Worm (Caenorhabditis elegans) whole organism, L2 larva: ENCODE data around the gene tdpo-1.

Experiments
- C34F6.9 ChIP-seq: fragments of 150-350 bp; optimal IDR thresholded peaks from 2 replicates; lab custom pipeline; 2014; ENCODE audit warnings: missing biosample characterization, missing genetic modification characterization
- F13H6.1 ChIP-seq: sonication (generic microtip); optimal IDR thresholded peaks from 2 replicates; lab custom pipeline; 2016; ENCODE audit warnings: missing genetic modification characterization, missing compliant biosample characterization
- R02D3.7 ChIP-seq: fragments of 150-350 bp; optimal IDR thresholded peaks from 2 replicates; lab custom pipeline; 2014; ENCODE audit warnings: missing biosample characterization, missing genetic modification characterization
- ZK546.5 ChIP-seq: sonication (generic microtip); optimal IDR thresholded peaks from 2 replicates; lab custom pipeline; 2017; ENCODE audit warnings: missing biosample characterization, missing genetic modification characterization
- aly-2 ChIP-seq: fragments of 150-350 bp; optimal IDR thresholded peaks from 2 replicates; lab custom pipeline; 2014; ENCODE audit warnings: missing biosample characterization, missing genetic modification characterization
- ama-1 ChIP-seq: fragments of 150-350 bp; optimal IDR thresholded peaks from 2 replicates; lab custom pipeline; 2018; ENCODE audit warnings: inconsistent platforms
- blmp-1 ChIP-seq: sonication (generic microtip); optimal IDR thresholded peaks from 2 replicates; lab custom pipeline; 2017; ENCODE audit warnings: missing genetic modification characterization, mild to moderate bottlenecking, missing compliant biosample characterization, antibody characterized with exemption, moderate library complexity; ENCODE audit not compliant: insufficient read depth
- ceh-82 ChIP-seq: fragments of 150-350 bp; optimal IDR thresholded peaks from 2 replicates; lab custom pipeline; 2014; ENCODE audit warnings: missing biosample characterization, missing genetic modification characterization
- crh-2 ChIP-seq: sonication (generic microtip); optimal IDR thresholded peaks from 2 replicates; lab custom pipeline; 2017; ENCODE audit warnings: missing biosample characterization, missing genetic modification characterization
- dmd-4 ChIP-seq: sonication (generic microtip); optimal IDR thresholded peaks from 2 replicates; lab custom pipeline; 2017; ENCODE audit warnings: missing biosample characterization, missing genetic modification characterization
- egl-27 ChIP-seq: sonication (generic microtip); optimal IDR thresholded peaks from 3 replicates; lab custom pipeline; 2017; ENCODE audit warnings: missing biosample characterization, missing genetic modification reagents, missing genetic modification characterization
- elt-3 ChIP-seq: sonication (generic microtip); optimal IDR thresholded peaks from 2 replicates; lab custom pipeline; 2017; ENCODE audit warnings: missing biosample characterization, missing genetic modification characterization
- fos-1 ChIP-seq: fragments of 150-350 bp; optimal IDR thresholded peaks from 2 replicates; lab custom pipeline; 2014; ENCODE audit warnings: missing biosample characterization, missing genetic modification characterization
- gmeb-1 ChIP-seq: fragments of 150-350 bp; optimal IDR thresholded peaks from 2 replicates; lab custom pipeline; 2014; ENCODE audit warnings: missing biosample characterization, missing genetic modification characterization
- lin-11 ChIP-seq: fragments of 150-350 bp; sonication (generic microtip); optimal IDR thresholded peaks from 2 replicates; lab custom pipeline; 2014; ENCODE audit warnings: missing biosample characterization, missing genetic modification characterization, inconsistent platforms, mixed read lengths
- lin-13 ChIP-seq: fragments of 150-350 bp; optimal IDR thresholded peaks from 2 replicates; lab custom pipeline; 2014; ENCODE audit warnings: missing biosample characterization, missing genetic modification reagents, missing genetic modification characterization
- lsy-2 ChIP-seq, 2 experiments: fragments of 150-350 bp in 1 of 2; sonication (generic microtip) in 1 of 2; optimal IDR thresholded peaks; 2 replicates each; lab custom pipeline; 2014 to 2017; ENCODE audit warnings: missing biosample characterization in 2 of 2, missing genetic modification characterization in 2 of 2
- mdl-1 ChIP-seq, 2 experiments: fragments of 150-350 bp in 1 of 2; sonication (generic microtip) in 1 of 2; optimal IDR thresholded peaks; 2 replicates each; lab custom pipeline; 2017; ENCODE audit warnings: missing biosample characterization in 2 of 2, missing genetic modification characterization in 2 of 2
- nhr-10 ChIP-seq: sonication (generic microtip); optimal IDR thresholded peaks from 2 replicates; lab custom pipeline; 2017; ENCODE audit warnings: missing biosample characterization, missing genetic modification characterization
- nhr-11 ChIP-seq: fragments of 150-350 bp; optimal IDR thresholded peaks from 2 replicates; lab custom pipeline; 2014; ENCODE audit warnings: missing biosample characterization, missing genetic modification characterization
- nhr-129 ChIP-seq: fragments of 150-350 bp; optimal IDR thresholded peaks from 2 replicates; lab custom pipeline; 2014; ENCODE audit warnings: missing biosample characterization, missing genetic modification characterization
- nhr-21 ChIP-seq: fragments of 150-350 bp; optimal IDR thresholded peaks from 2 replicates; lab custom pipeline; 2014; ENCODE audit warnings: missing biosample characterization, missing genetic modification characterization
- nhr-237 ChIP-seq: fragments of 150-350 bp; optimal IDR thresholded peaks from 2 replicates; lab custom pipeline; 2014; ENCODE audit warnings: missing biosample characterization, missing genetic modification characterization
- nhr-25 ChIP-seq: fragments of 150-350 bp; sonication (generic microtip); optimal IDR thresholded peaks from 3 replicates; lab custom pipeline; 2014; ENCODE audit warnings: missing biosample characterization, missing genetic modification characterization
- nhr-6 ChIP-seq: fragments of 150-350 bp; optimal IDR thresholded peaks from 2 replicates; lab custom pipeline; 2014; ENCODE audit warnings: missing biosample characterization, missing genetic modification characterization
- peb-1 ChIP-seq: fragments of 150-350 bp; optimal IDR thresholded peaks from 2 replicates; lab custom pipeline; 2014; ENCODE audit warnings: missing biosample characterization, missing genetic modification characterization
- sem-4 ChIP-seq: fragments of 150-350 bp; optimal IDR thresholded peaks from 2 replicates; lab custom pipeline; 2014; ENCODE audit warnings: missing biosample characterization, missing genetic modification reagents, missing genetic modification characterization
- skn-1 ChIP-seq: sonication (generic microtip); optimal IDR thresholded peaks from 2 replicates; lab custom pipeline; 2017; ENCODE audit warnings: missing biosample characterization, missing genetic modification characterization
- sma-3 ChIP-seq: sonication (generic microtip); optimal IDR thresholded peaks from 2 replicates; lab custom pipeline; 2016; ENCODE audit warnings: missing genetic modification reagents, missing genetic modification characterization, missing compliant biosample characterization
- sma-9 ChIP-seq, 2 experiments: fragments of 150-350 bp in 1 of 2; sonication (generic microtip) in 1 of 2; optimal IDR thresholded peaks; 2 replicates each; lab custom pipeline; 2014 to 2016; ENCODE audit warnings: missing genetic modification characterization in 2 of 2, mild to moderate bottlenecking in 1 of 2, missing biosample characterization in 1 of 2, missing compliant biosample characterization in 1 of 2, missing genetic modification reagents in 1 of 2, moderate library complexity in 1 of 2
- unc-39 ChIP-seq: fragments of 150-350 bp; optimal IDR thresholded peaks from 2 replicates; lab custom pipeline; 2014; ENCODE audit warnings: missing biosample characterization, missing genetic modification characterization
- unc-55 ChIP-seq: fragments of 150-350 bp; sonication (generic microtip); optimal IDR thresholded peaks from 3 replicates; lab custom pipeline; 2014; ENCODE audit warnings: missing biosample characterization, missing genetic modification reagents, missing genetic modification characterization
- ztf-11 ChIP-seq: sonication (generic microtip); optimal IDR thresholded peaks from 2 replicates; lab custom pipeline; 2017; ENCODE audit warnings: missing biosample characterization, missing genetic modification characterization
- ztf-4 ChIP-seq: fragments of 150-350 bp; optimal IDR thresholded peaks from 2 replicates; lab custom pipeline; 2014; ENCODE audit warnings: missing biosample characterization, missing genetic modification characterization

tdpo-1 gene

DNA sequence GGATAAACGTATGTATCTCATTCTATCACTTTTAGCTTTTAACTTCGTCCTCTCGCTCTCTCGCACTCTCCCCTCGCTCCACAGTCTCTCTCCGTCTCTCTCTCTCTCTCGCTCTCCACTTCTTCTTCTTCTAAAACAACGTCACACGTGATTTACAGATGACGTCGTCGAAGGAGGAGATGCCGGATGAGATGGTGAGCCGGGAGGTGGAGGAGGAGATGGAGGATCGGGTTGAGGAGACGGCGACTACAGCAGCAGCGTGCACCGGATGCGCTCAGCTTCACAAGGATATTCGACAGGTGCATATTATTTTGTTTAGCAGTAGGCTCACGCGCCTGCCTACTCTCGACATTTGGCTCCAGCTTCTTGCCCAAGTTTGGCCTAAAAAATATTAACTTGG, 41.8 kb upstream of the tdpo-1 start, which contains the start of gene elt-6:
Gene elt-6, plus strand, starts transcription at position 159 of the 400 bp plus-strand sequence.
- no peak for TF ChIP-seq ama-1 (lab: Kevin White, UChicago)
- peak; percentile 6 for TF ChIP-seq unc-55 (GFP tag; lab: Kevin White, UChicago)
- TF ChIP-seq, all 48 proteins: peak for 1

DNA sequence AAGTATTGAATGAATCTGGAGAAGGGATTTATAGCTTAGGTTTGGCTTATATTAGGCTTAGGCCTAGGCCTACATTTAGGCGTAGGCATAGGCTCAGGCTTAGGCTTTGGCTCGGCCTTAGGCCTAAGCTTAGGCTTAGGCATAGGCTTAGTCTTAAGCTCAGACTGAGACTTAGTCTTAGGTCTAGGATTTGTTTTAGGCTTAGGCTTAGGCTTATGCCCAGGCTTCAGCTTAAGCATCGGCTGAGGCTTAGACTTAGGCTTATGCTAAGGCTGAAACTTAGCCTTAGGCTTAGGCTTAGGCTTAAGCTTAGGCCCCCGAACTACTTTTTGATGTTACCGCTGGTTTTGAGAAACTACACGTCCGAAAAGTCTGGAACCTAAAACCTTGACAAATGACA, 39.1 kb upstream of the tdpo-1 start:
- no peak for TF ChIP-seq nhr-10
- no peak for TF ChIP-seq aly-2 (tag; lab: Kevin White, UChicago)
- no peak for TF ChIP-seq dmd-4

DNA sequence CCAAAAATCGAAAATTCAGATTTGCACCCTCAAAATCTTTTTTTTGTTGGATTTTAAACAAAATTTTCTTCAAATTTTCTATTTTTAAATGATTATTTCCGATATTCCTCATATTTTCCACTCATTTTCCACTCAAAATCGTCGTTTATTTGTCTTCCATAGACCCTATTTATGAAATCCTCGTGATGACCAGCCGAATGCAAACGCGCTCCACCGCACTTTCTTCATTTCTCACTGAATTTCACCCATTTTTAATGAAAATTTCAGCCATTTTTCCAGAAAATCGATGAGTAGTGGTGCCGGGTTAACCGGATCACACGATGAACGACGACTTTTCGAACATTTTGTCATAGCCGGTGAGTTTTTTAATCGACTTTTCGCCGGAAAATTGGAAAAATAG, 35.9 kb upstream of the tdpo-1 start, which contains the start of gene denn-4:
Gene denn-4, plus strand, starts transcription at position 280 of the 400 bp plus-strand sequence.
- no peak for TF ChIP-seq skn-1 (tag; lab: Kevin White, UChicago)
- no peak for TF ChIP-seq nhr-25 (tag; lab: Kevin White, UChicago)
- no peak for TF ChIP-seq lin-11 (tag; lab: Kevin White, UChicago)
- no peak for TF ChIP-seq ceh-82
- no peak for TF ChIP-seq mdl-1 (tag; optimal IDR thresholded peaks at IDR 0.05; lab: Kevin White, UChicago)
- TF ChIP-seq F13H6.1 = no peak
- TF ChIP-seq fos-1 (tag; lab: Kevin White, UChicago) = no peak
- no peak for TF ChIP-seq ZK546.5 (tag; lab: Kevin White, UChicago)
- peak; percentile 29 for TF ChIP-seq C34F6.9 (tag; lab: Kevin White, UChicago)
- TF ChIP-seq unc-55 (GFP tag; lab: Kevin White, UChicago) = peak; percentile 25
- TF ChIP-seq dmd-4 = no peak
- TF ChIP-seq sem-4 (tag; lab: Kevin White, UChicago) = no peak
- no peak for TF ChIP-seq nhr-6 (tag; lab: Kevin White, UChicago)
- peak in 1 of 2 experiments; percentile 52 for TF ChIP-seq lsy-2 (tag; optimal IDR thresholded peaks at IDR 0.05; lab: Kevin White, UChicago)
- TF ChIP-seq nhr-129 = peak; percentile 1

DNA sequence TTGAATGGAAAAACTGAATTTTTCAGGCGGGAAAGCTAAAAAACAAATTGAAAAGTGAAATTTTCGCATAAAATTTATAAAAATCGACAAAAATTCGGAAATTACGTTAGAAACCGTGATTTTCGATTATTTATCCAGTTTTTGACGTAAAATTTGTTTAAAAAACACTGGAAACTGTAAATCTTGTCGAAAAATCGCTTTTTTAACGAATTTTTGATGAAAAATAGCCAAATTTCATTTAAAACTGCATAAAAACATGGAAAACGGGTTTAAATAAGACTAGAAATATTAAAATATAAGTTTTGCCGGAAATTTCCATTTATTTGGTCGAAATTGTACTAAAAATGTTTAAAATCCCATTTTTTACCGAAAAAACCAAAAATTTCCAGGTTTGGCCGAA, 35.5 kb upstream of the tdpo-1 start:
- TF ChIP-seq nhr-237 (no peak), mdl-1 (tag; optimal IDR thresholded peaks at IDR 0.05; lab: Kevin White, UChicago) (no peak), egl-27 (tag; lab: Kevin White, UChicago) (no peak), nhr-21 (tag; lab: Kevin White, UChicago) (no peak), C34F6.9 (tag; lab: Kevin White, UChicago) (no peak), ama-1 (lab: Kevin White, UChicago) (no peak), gmeb-1 (tag; lab: Kevin White, UChicago) (no peak), unc-39 (no peak), lin-13 (GFP tag; lab: Kevin White, UChicago) (no peak)
- TF ChIP-seq, all 48 proteins: peak for 0

DNA sequence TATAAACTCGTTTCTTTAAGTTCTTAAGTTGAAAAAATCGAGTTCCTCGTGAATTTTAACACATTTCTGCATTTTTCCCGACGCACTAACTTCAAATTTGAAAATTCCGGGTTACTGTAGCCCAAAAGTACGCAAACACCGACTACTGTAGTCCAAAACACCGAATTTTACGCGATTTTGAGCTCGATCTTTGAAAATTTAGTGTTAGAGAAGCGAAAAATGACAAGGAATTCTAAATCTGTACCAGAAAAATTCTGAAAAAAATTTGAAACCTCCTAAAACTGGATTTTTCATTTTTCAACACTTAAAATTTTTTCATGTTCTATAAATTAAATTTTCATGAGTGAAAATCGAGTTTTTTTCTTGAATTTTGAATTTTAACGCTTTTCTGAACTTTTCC, 14.5 kb upstream of the tdpo-1 start:
- TF ChIP-seq sma-9 (GFP tag; optimal IDR thresholded peaks at IDR 0.05; lab: Kevin White, UChicago) (no peak), sma-9 (tag; optimal IDR thresholded peaks at IDR 0.05; lab: Kevin White, UChicago) (no peak)

DNA sequence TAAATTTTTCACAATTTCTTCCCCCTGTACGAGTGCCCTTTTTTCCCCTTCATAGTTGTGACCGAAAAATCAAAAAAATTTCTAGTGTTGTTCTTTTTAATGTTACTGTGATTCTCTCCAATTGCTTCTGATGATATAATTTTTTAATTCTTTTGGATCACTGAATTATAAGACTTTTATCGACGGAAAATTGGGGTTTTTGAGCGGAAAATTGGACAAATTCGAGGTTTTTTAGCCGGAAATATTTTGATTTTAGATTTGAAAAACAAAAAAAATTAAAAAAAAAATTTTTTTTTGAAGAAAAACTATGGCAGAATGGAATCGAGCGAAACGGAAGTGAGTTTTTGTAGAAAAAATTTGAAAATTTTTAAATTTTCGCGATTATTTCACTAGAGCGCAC, 11.8 kb upstream of the tdpo-1 start, which contains the start of gene tsen-54:
Gene tsen-54, plus strand, starts transcription at position 301 of the 400 bp plus-strand sequence.
- TF ChIP-seq ztf-4 (tag; lab: Kevin White, UChicago) (no peak), lsy-2 (tag; optimal IDR thresholded peaks at IDR 0.05; lab: Kevin White, UChicago) (no peak), nhr-237 (no peak), ZK546.5 (tag; lab: Kevin White, UChicago) (no peak)

DNA sequence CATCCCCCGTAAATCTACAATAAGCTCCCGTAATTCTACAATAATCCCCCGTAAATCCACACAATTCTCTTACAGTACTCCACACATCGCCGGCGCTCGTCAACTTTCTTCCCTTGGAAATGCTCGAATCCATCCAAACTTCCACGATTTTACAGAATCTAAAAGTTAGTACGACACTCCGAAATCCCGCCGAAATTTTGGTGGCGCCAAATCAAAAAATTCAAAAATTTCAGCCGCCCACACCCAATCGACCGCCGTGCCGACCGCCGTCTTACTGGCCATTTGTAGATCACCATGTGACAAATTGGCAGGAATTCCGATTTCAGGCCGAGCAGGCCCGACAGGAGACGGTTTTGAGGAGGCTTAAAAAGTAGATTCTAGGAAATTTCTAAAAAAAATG, 7.3 kb upstream of the tdpo-1 start:
- no peak for TF ChIP-seq peb-1 (tag; lab: Kevin White, UChicago)
- TF ChIP-seq ztf-11 (tag; lab: Kevin White, UChicago) = no peak
- no peak for TF ChIP-seq nhr-25 (tag; lab: Kevin White, UChicago)

DNA sequence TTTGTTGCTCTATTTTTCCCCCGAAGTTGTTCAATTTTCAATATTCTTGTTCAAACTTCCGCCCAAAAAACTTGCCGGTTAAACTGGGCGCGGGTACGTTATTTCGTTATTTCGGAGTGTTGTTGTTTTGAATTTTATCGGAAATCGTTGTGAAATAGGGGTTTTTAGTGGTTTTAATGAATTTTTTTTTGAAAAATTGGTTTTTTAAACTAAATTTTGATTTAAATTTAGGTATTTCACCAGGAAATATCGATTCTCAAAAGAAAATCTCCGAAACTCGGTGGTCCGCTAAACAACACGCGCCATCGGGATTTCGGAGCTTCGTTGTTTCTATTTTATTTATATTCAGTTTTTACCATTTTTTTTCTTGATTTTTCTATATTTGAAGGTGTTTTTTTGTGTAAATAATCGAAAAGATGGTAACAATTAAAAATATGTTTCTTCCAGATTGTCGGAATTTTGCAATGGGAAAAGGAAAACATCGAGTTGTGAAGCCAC, 6.5 kb upstream of the tdpo-1 start, which contains the start of gene F52C12.2:
Gene F52C12.2, plus strand, starts transcription at position 448 of the 498 bp plus-strand sequence.
- TF ChIP-seq nhr-25 (tag; lab: Kevin White, UChicago) = peak; percentile 42
- TF ChIP-seq nhr-21 (tag; lab: Kevin White, UChicago) = no peak
- TF ChIP-seq F13H6.1 = peak; percentile 54
- no peak for TF ChIP-seq egl-27 (tag; lab: Kevin White, UChicago)
- TF ChIP-seq lin-13 (GFP tag; lab: Kevin White, UChicago) = peak; percentile 37
- TF ChIP-seq lsy-2 (tag; optimal IDR thresholded peaks at IDR 0.05; lab: Kevin White, UChicago) = peak; percentile 43 to 77
- TF ChIP-seq R02D3.7 = no peak
- no peak for TF ChIP-seq blmp-1 (tag; lab: Kevin White, UChicago)
- no peak for TF ChIP-seq elt-3 (tag; lab: Kevin White, UChicago)
- no peak for TF ChIP-seq ztf-4 (tag; lab: Kevin White, UChicago)
- peak; percentile 62 for TF ChIP-seq crh-2
- no peak for TF ChIP-seq ceh-82
- no peak for TF ChIP-seq nhr-11 (tag; lab: Kevin White, UChicago)
- TF ChIP-seq nhr-237 = peak; percentile 17
- no peak for TF ChIP-seq ama-1 (lab: Kevin White, UChicago)
- peak; percentile 63 for TF ChIP-seq unc-55 (GFP tag; lab: Kevin White, UChicago)
- TF ChIP-seq nhr-129 = peak; percentile 18
- peak; percentile 0 for TF ChIP-seq fos-1 (tag; lab: Kevin White, UChicago)
- TF ChIP-seq gmeb-1 (tag; lab: Kevin White, UChicago) = peak; percentile 80
- peak; percentile 56 for TF ChIP-seq sma-3 (GFP tag; lab: Kevin White, UChicago)
- peak; percentile 17 for TF ChIP-seq C34F6.9 (tag; lab: Kevin White, UChicago)
